Worm (Caenorhabditis elegans) whole organism, L2 larva: ENCODE measurements around the gene nlp-18.

ENCODE experiments used
- C34F6.9 ChIP-seq: fragments of 150-350 bp; optimal IDR thresholded peaks from 2 replicates; lab custom pipeline; 2014; ENCODE audit warnings: missing biosample characterization, missing genetic modification characterization
- R02D3.7 ChIP-seq: fragments of 150-350 bp; optimal IDR thresholded peaks from 2 replicates; lab custom pipeline; 2014; ENCODE audit warnings: missing biosample characterization, missing genetic modification characterization
- Y55F3AM.14 ChIP-seq: fragments of 200-800 bp; sonication (Bioruptor generic); optimal IDR thresholded peaks from 2 replicates; lab custom pipeline; 2018; ENCODE audit warnings: mild to moderate bottlenecking, missing genetic modification characterization, missing compliant biosample characterization
- ZK546.5 ChIP-seq: sonication (generic microtip); optimal IDR thresholded peaks from 2 replicates; lab custom pipeline; 2017; ENCODE audit warnings: missing biosample characterization, missing genetic modification characterization
- alr-1 ChIP-seq: fragments of 150-350 bp; optimal IDR thresholded peaks from 2 replicates; lab custom pipeline; 2014; ENCODE audit warnings: missing biosample characterization, missing genetic modification characterization
- aly-2 ChIP-seq: fragments of 150-350 bp; optimal IDR thresholded peaks from 2 replicates; lab custom pipeline; 2014; ENCODE audit warnings: missing biosample characterization, missing genetic modification characterization
- ceh-16 ChIP-seq: fragments of 150-350 bp; optimal IDR thresholded peaks from 2 replicates; lab custom pipeline; 2014; ENCODE audit warnings: missing biosample characterization, missing genetic modification characterization
- ceh-82 ChIP-seq: fragments of 150-350 bp; optimal IDR thresholded peaks from 2 replicates; lab custom pipeline; 2014; ENCODE audit warnings: missing biosample characterization, missing genetic modification characterization
- crh-2 ChIP-seq: sonication (generic microtip); optimal IDR thresholded peaks from 2 replicates; lab custom pipeline; 2017; ENCODE audit warnings: missing biosample characterization, missing genetic modification characterization
- dmd-4 ChIP-seq: sonication (generic microtip); optimal IDR thresholded peaks from 2 replicates; lab custom pipeline; 2017; ENCODE audit warnings: missing biosample characterization, missing genetic modification characterization
- elt-3 ChIP-seq: sonication (generic microtip); optimal IDR thresholded peaks from 2 replicates; lab custom pipeline; 2017; ENCODE audit warnings: missing biosample characterization, missing genetic modification characterization
- lin-11 ChIP-seq: fragments of 150-350 bp; sonication (generic microtip); optimal IDR thresholded peaks from 2 replicates; lab custom pipeline; 2014; ENCODE audit warnings: missing biosample characterization, missing genetic modification characterization, inconsistent platforms, mixed read lengths
- lin-13 ChIP-seq: fragments of 150-350 bp; optimal IDR thresholded peaks from 2 replicates; lab custom pipeline; 2014; ENCODE audit warnings: missing biosample characterization, missing genetic modification reagents, missing genetic modification characterization
- lin-39 ChIP-seq: fragments of 150-350 bp; optimal IDR thresholded peaks from 2 replicates; lab custom pipeline; 2014; ENCODE audit warnings: missing biosample characterization, missing genetic modification reagents, missing genetic modification characterization
- lsy-2 ChIP-seq, 2 experiments: fragments of 150-350 bp in 1 of 2; sonication (generic microtip) in 1 of 2; optimal IDR thresholded peaks; 2 replicates each; lab custom pipeline; 2014 to 2017; ENCODE audit warnings: missing biosample characterization in 2 of 2, missing genetic modification characterization in 2 of 2
- mab-5 ChIP-seq: fragments of 150-350 bp; optimal IDR thresholded peaks from 2 replicates; lab custom pipeline; 2014; ENCODE audit warnings: missing biosample characterization, missing genetic modification characterization
- mbf-1 ChIP-seq: sonication (generic microtip); optimal IDR thresholded peaks from 2 replicates; lab custom pipeline; 2017; ENCODE audit warnings: missing biosample characterization, missing genetic modification characterization
- mdl-1 ChIP-seq, 2 experiments: fragments of 150-350 bp in 1 of 2; sonication (generic microtip) in 1 of 2; optimal IDR thresholded peaks; 2 replicates each; lab custom pipeline; 2017; ENCODE audit warnings: missing biosample characterization in 2 of 2, missing genetic modification characterization in 2 of 2
- nhr-10 ChIP-seq: sonication (generic microtip); optimal IDR thresholded peaks from 2 replicates; lab custom pipeline; 2017; ENCODE audit warnings: missing biosample characterization, missing genetic modification characterization
- nhr-11 ChIP-seq: fragments of 150-350 bp; optimal IDR thresholded peaks from 2 replicates; lab custom pipeline; 2014; ENCODE audit warnings: missing biosample characterization, missing genetic modification characterization
- nhr-129 ChIP-seq: fragments of 150-350 bp; optimal IDR thresholded peaks from 2 replicates; lab custom pipeline; 2014; ENCODE audit warnings: missing biosample characterization, missing genetic modification characterization
- nhr-21 ChIP-seq: fragments of 150-350 bp; optimal IDR thresholded peaks from 2 replicates; lab custom pipeline; 2014; ENCODE audit warnings: missing biosample characterization, missing genetic modification characterization
- nhr-23 ChIP-seq: fragments of 150-350 bp; optimal IDR thresholded peaks from 2 replicates; lab custom pipeline; 2014; ENCODE audit warnings: missing biosample characterization, missing genetic modification reagents, missing genetic modification characterization
- nhr-25 ChIP-seq: fragments of 150-350 bp; sonication (generic microtip); optimal IDR thresholded peaks from 3 replicates; lab custom pipeline; 2014; ENCODE audit warnings: missing biosample characterization, missing genetic modification characterization
- peb-1 ChIP-seq: fragments of 150-350 bp; optimal IDR thresholded peaks from 2 replicates; lab custom pipeline; 2014; ENCODE audit warnings: missing biosample characterization, missing genetic modification characterization
- sem-4 ChIP-seq: fragments of 150-350 bp; optimal IDR thresholded peaks from 2 replicates; lab custom pipeline; 2014; ENCODE audit warnings: missing biosample characterization, missing genetic modification reagents, missing genetic modification characterization
- skn-1 ChIP-seq: sonication (generic microtip); optimal IDR thresholded peaks from 2 replicates; lab custom pipeline; 2017; ENCODE audit warnings: missing biosample characterization, missing genetic modification characterization
- sma-9 ChIP-seq, 2 experiments: fragments of 150-350 bp in 1 of 2; sonication (generic microtip) in 1 of 2; optimal IDR thresholded peaks; 2 replicates each; lab custom pipeline; 2014 to 2016; ENCODE audit warnings: missing genetic modification characterization in 2 of 2, mild to moderate bottlenecking in 1 of 2, missing biosample characterization in 1 of 2, missing compliant biosample characterization in 1 of 2, missing genetic modification reagents in 1 of 2, moderate library complexity in 1 of 2
- snpc-4 ChIP-seq: fragments of 150-350 bp; optimal IDR thresholded peaks from 2 replicates; lab custom pipeline; 2014; ENCODE audit warnings: missing biosample characterization, missing genetic modification characterization
- unc-39 ChIP-seq: fragments of 150-350 bp; optimal IDR thresholded peaks from 2 replicates; lab custom pipeline; 2014; ENCODE audit warnings: missing biosample characterization, missing genetic modification characterization
- unc-55 ChIP-seq: fragments of 150-350 bp; sonication (generic microtip); optimal IDR thresholded peaks from 3 replicates; lab custom pipeline; 2014; ENCODE audit warnings: missing biosample characterization, missing genetic modification reagents, missing genetic modification characterization
- unc-62 ChIP-seq: fragments of 150-350 bp; optimal IDR thresholded peaks from 2 replicates; lab custom pipeline; 2014; ENCODE audit warnings: missing biosample characterization, missing genetic modification reagents, missing genetic modification characterization
- ztf-1 ChIP-seq: fragments of 200-800 bp; sonication (Bioruptor generic); conservative IDR thresholded peaks from 2 replicates; pipeline ENCODE4 v1.3.6; 2022; ENCODE audit warnings: missing genetic modification characterization, missing compliant biosample characterization

The nlp-18 gene

DNA sequence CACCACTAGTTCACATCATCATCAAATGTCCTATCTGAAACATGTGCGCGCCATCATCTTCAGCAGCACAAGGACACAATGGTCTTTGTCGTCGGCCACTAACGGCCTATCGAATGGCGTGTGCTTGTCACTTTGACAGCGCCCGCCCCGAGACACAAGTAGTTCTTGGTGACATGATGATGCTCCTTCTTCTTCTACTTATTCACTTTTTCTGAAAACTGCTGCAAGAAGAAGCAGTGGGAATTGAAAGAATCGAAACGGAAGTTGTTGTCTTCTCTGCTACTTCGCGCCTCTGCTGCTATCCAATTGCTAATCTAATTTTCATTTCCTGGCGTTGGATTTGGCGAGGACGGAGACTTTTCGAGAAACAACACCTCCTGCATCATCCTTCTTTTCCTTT is 25.8 kb downstream of the nlp-18 start:
- TF ChIP-seq mab-5 (tag; lab: Kevin White, UChicago) (no peak), lin-39 (tag; lab: Kevin White, UChicago) (peak; percentile 2), nhr-129 (tag; lab: Kevin White, UChicago) (peak; percentile 6)

DNA sequence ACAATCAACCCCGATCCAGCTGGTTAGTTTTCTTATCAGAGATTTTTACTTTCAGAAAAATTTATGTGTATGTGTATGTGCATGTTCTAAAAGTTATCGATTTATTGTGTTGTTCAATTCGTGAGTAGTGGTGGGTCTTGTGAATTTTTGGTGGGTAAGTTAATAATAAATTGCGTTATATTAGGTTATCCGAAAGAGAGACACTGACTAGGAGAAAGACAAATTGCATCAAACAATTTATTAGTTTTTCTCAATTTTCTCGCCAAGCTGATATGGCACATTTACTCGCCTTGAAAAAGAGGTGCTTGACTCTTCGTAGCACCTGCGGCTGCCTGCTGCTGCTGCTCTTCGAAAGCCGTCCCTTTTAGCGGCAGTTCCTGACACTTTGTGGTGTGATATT is 31.1 kb downstream of the nlp-18 start:
- TF ChIP-seq mbf-1 (tag; lab: Kevin White, UChicago) (no peak), sem-4 (tag; lab: Kevin White, UChicago) (no peak), nhr-11 (no peak), peb-1 (no peak), R02D3.7 (tag; lab: Kevin White, UChicago) (no peak), dmd-4 (tag; lab: Kevin White, UChicago) (no peak), nhr-21 (tag; lab: Kevin White, UChicago) (no peak), mdl-1 (tag; optimal IDR thresholded peaks at IDR 0.05; lab: Kevin White, UChicago) (no peak), lin-11 (tag; lab: Kevin White, UChicago) (no peak), alr-1 (tag; lab: Kevin White, UChicago) (no peak), mab-5 (tag; lab: Kevin White, UChicago) (no peak), sma-9 (GFP tag; optimal IDR thresholded peaks at IDR 0.05; lab: Kevin White, UChicago) (no peak), sma-9 (tag; optimal IDR thresholded peaks at IDR 0.05; lab: Kevin White, UChicago) (no peak), elt-3 (tag; lab: Kevin White, UChicago) (no peak), ZK546.5 (tag; lab: Kevin White, UChicago) (no peak), snpc-4 (tag; lab: Kevin White, UChicago) (no peak), nhr-23 (tag; lab: Kevin White, UChicago) (no peak), ceh-82 (tag; lab: Kevin White, UChicago) (no peak)

DNA sequence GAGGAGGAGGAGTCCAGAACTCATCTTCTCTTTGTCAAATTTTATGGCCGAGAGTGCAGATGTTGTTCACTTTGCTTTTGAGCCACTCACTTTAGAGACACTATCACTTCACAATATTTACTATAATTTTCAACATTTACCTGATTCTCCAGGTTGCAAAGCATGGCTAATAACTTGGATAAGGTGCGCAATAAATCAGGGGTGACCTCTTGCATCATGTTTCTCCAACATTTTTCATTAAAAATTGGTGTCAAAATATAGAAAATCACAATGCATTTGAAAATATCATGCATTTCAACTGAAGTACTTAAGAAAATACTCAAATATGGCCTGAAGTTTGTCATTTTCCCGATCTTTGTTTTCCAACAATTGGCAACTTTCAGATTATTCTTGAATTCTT is 34.6 kb downstream of the nlp-18 start:
- TF ChIP-seq lin-39 (tag; lab: Kevin White, UChicago) = no peak
- TF ChIP-seq mdl-1 (tag; optimal IDR thresholded peaks at IDR 0.05; lab: Kevin White, UChicago) = no peak
- TF ChIP-seq lin-13 (GFP tag; lab: Kevin White, UChicago) = no peak

DNA sequence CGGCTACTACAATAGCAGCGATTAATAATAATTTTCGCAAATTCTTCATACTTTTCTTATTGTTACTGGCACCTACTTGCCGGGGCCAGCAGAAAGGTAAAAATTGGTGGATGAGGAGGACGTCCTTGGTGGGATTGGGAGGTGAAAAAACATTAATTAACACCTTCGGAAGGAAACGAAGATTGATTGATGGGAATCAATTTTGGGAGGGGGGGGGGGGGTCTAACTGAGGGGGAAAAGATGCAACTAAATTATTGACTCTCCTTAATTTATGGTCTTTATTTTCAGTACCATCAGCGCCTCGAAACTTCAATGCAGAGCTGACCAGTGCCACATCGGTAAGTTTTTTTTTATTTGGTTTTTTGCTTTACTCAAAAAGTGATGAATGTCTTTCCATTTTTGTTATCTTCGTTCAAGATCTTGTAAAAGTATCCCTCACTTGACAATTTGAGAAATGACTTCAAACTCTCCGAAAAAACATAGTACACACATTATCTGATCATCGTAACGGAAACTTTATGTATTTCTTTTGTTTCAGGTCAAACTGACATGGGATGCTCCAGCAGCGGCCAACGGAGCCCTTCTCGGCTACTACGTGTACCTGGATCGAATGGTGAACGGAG is 36.5 kb downstream of the nlp-18 start:
- peak; percentile 18 for TF ChIP-seq ceh-16 (tag; lab: Kevin White, UChicago)
- TF ChIP-seq elt-3 (tag; lab: Kevin White, UChicago) = no peak
- peak; percentile 34 for TF ChIP-seq unc-55 (GFP tag; lab: Kevin White, UChicago)
- TF ChIP-seq unc-39 (tag; lab: Kevin White, UChicago) = no peak
- TF ChIP-seq nhr-23 (tag; lab: Kevin White, UChicago) = no peak
- TF ChIP-seq, all 48 proteins: peak for 2

DNA sequence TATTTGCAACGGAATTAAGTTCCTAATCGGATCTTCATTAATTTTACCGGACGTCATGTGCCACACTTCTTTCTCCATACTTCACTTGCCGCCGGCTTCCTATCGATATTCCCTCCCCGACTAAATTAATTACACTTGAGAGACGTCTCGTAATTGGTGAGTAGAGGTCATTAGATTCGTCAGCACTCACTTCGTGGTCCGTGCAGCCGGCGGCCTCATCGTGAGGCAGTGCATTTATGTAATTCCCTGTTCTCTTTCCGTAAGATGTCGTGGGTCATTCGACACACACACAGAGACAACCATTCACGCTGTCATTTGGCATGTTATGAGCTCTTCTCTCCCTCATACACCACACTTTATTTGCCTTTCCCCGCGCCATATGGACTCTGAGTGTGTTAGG is 39.6 kb downstream of the nlp-18 start:
- TF ChIP-seq sma-9 (GFP tag; optimal IDR thresholded peaks at IDR 0.05; lab: Kevin White, UChicago) = peak; percentile 23
- no peak for TF ChIP-seq sma-9 (tag; optimal IDR thresholded peaks at IDR 0.05; lab: Kevin White, UChicago)
- no peak for TF ChIP-seq nhr-10 (tag; lab: Kevin White, UChicago)
- TF ChIP-seq skn-1 (tag; lab: Kevin White, UChicago) = no peak
- TF ChIP-seq ztf-1 (GFP tag; lab: Robert Waterston, UW) = no peak
- TF ChIP-seq lsy-2 (tag; optimal IDR thresholded peaks at IDR 0.05; lab: Kevin White, UChicago) = peak in 1 of 2 experiments; percentile 13
- TF ChIP-seq crh-2 (tag; lab: Kevin White, UChicago) = peak; percentile 4
- peak; percentile 21 for TF ChIP-seq sem-4 (tag; lab: Kevin White, UChicago)
- peak; percentile 13 for TF ChIP-seq C34F6.9
- no peak for TF ChIP-seq peb-1
- TF ChIP-seq unc-62 (GFP tag; lab: Kevin White, UChicago) = no peak
- TF ChIP-seq Y55F3AM.14 (GFP tag; lab: Kevin White, UChicago) = no peak
- TF ChIP-seq aly-2 (tag; lab: Kevin White, UChicago) = no peak
- TF ChIP-seq lin-11 (tag; lab: Kevin White, UChicago) = no peak
- TF ChIP-seq snpc-4 (tag; lab: Kevin White, UChicago) = no peak
- TF ChIP-seq dmd-4 (tag; lab: Kevin White, UChicago) = no peak
- no peak for TF ChIP-seq nhr-25
- peak; percentile 25 for TF ChIP-seq nhr-129 (tag; lab: Kevin White, UChicago)
- no peak for TF ChIP-seq nhr-21 (tag; lab: Kevin White, UChicago)
